Fruit fly (Drosophila melanogaster) whole organism, prepupa: ENCODE results near the gene CG6398.

Experiments used
- Blimp-1 ChIP-seq: fragments of 200-800 bp; sonication (Bioruptor generic); optimal IDR thresholded peaks from 3 replicates; lab custom pipeline; 2017; ENCODE audit warnings: missing biosample characterization, missing genetic modification characterization, mild to moderate bottlenecking, moderate library complexity, missing genetic modification reagents
- CG11294 ChIP-seq: fragments of 200-800 bp; sonication (Bioruptor generic); IDR thresholded peaks from 2 replicates; pipeline ENCODE4 v1.3.6; 2022; ENCODE audit warnings: missing biosample characterization, missing genetic modification characterization
- CG11762 ChIP-seq: fragments of 200-800 bp; sonication (Bioruptor generic); optimal IDR thresholded peaks from 3 replicates; lab custom pipeline; 2016; ENCODE audit warnings: missing biosample characterization, missing genetic modification characterization; ENCODE audit not compliant: insufficient read depth
- CG11902 ChIP-seq: fragments of 200-800 bp; sonication (Bioruptor generic); optimal IDR thresholded peaks from 3 replicates; lab custom pipeline; 2016; ENCODE audit warnings: missing biosample characterization, missing genetic modification characterization
- CG1621 ChIP-seq: fragments of 200-800 bp; sonication (Bioruptor generic); optimal IDR thresholded peaks from 3 replicates; lab custom pipeline; 2018; ENCODE audit warnings: missing biosample characterization, mild to moderate bottlenecking, missing genetic modification characterization
- CG3032 ChIP-seq: fragments of 200-800 bp; optimal IDR thresholded peaks from 2 replicates; lab custom pipeline; 2019; ENCODE audit warnings: missing biosample characterization, mild to moderate bottlenecking, missing genetic modification characterization, moderate library complexity
- CG32006 ChIP-seq: fragments of 200-800 bp; sonication (Bioruptor generic); optimal IDR thresholded peaks from 3 replicates; lab custom pipeline; 2017; ENCODE audit warnings: missing biosample characterization, mild to moderate bottlenecking, missing genetic modification characterization
- CG6163 ChIP-seq: fragments of 200-800 bp; sonication (Bioruptor generic); IDR thresholded peaks from 3 replicates; pipeline ENCODE4 v1.3.6; 2022; ENCODE audit warnings: missing biosample characterization, missing genetic modification characterization
- CG6808 ChIP-seq: fragments of 200-800 bp; sonication (Bioruptor generic); optimal IDR thresholded peaks from 3 replicates; lab custom pipeline; 2017; ENCODE audit warnings: missing biosample characterization, missing genetic modification characterization, mild to moderate bottlenecking, moderate library complexity, missing genetic modification reagents
- CG6854 ChIP-seq: fragments of 200-800 bp; sonication (Bioruptor generic); optimal IDR thresholded peaks from 2 replicates; lab custom pipeline; 2017; ENCODE audit warnings: missing biosample characterization, mild to moderate bottlenecking, missing genetic modification characterization
- CG8319 ChIP-seq: fragments of 200-800 bp; sonication (Bioruptor generic); optimal IDR thresholded peaks from 3 replicates; lab custom pipeline; 2016; ENCODE audit warnings: missing biosample characterization, missing genetic modification characterization
- CG9139 ChIP-seq: fragments of 200-800 bp; sonication (Bioruptor generic); optimal IDR thresholded peaks from 3 replicates; lab custom pipeline; 2017; ENCODE audit warnings: missing biosample characterization, mild to moderate bottlenecking, missing genetic modification characterization
- Eip75B ChIP-seq: fragments of 200-800 bp; sonication (Bioruptor generic); optimal IDR thresholded peaks from 3 replicates; lab custom pipeline; 2016; ENCODE audit warnings: missing biosample characterization, missing genetic modification characterization
- Eip78C ChIP-seq: fragments of 200-800 bp; sonication (Bioruptor generic); peaks from one replicate; lab custom pipeline; 2016; ENCODE audit warnings: missing biosample characterization, missing genetic modification characterization
- Eip93F ChIP-seq: fragments of 200-800 bp; sonication (Bioruptor generic); optimal IDR thresholded peaks from 2 replicates; lab custom pipeline; 2016; ENCODE audit warnings: missing biosample characterization, mild to moderate bottlenecking, missing genetic modification characterization
- Ets96B ChIP-seq: fragments of 200-800 bp; optimal IDR thresholded peaks from 2 replicates; lab custom pipeline; 2019; ENCODE audit warnings: missing biosample characterization, mild to moderate bottlenecking, missing genetic modification characterization, moderate library complexity
- Hr4 ChIP-seq: fragments of 200-800 bp; sonication (Bioruptor generic); optimal IDR thresholded peaks from 3 replicates; lab custom pipeline; 2016; ENCODE audit warnings: missing biosample characterization, missing genetic modification characterization
- Met ChIP-seq: fragments of 200-800 bp; sonication (Bioruptor generic); optimal IDR thresholded peaks from 3 replicates; lab custom pipeline; 2016; ENCODE audit warnings: missing biosample characterization, missing genetic modification characterization
- Smox ChIP-seq: fragments of 200-800 bp; sonication (Bioruptor generic); optimal IDR thresholded peaks from 3 replicates; lab custom pipeline; 2016; ENCODE audit warnings: missing biosample characterization, missing genetic modification characterization
- Sox14 ChIP-seq: fragments of 200-800 bp; sonication (Bioruptor generic); optimal IDR thresholded peaks from 3 replicates; lab custom pipeline; 2016; ENCODE audit warnings: missing biosample characterization, missing genetic modification characterization
- achi ChIP-seq: fragments of 200-800 bp; sonication (Bioruptor generic); optimal IDR thresholded peaks from 3 replicates; lab custom pipeline; 2016; ENCODE audit warnings: missing biosample characterization, missing genetic modification characterization
- acj6 ChIP-seq: fragments of 200-800 bp; sonication (Bioruptor generic); optimal IDR thresholded peaks from 3 replicates; lab custom pipeline; 2016; ENCODE audit warnings: missing biosample characterization, missing genetic modification characterization
- cyc ChIP-seq: fragments of 200-800 bp; sonication (Bioruptor generic); optimal IDR thresholded peaks from 3 replicates; lab custom pipeline; 2016; ENCODE audit warnings: missing biosample characterization, missing genetic modification characterization
- dsx ChIP-seq: fragments of 200-800 bp; optimal IDR thresholded peaks from 3 replicates; lab custom pipeline; 2019; ENCODE audit warnings: missing biosample characterization, mild to moderate bottlenecking, missing genetic modification characterization, moderate library complexity; ENCODE audit not compliant: poor library complexity, severe bottlenecking
- eg ChIP-seq: fragments of 200-800 bp; sonication (Bioruptor generic); IDR thresholded peaks from 3 replicates; pipeline ENCODE4 v1.3.6; 2022; ENCODE audit warnings: missing biosample characterization, missing genetic modification characterization
- esn ChIP-seq: fragments of 200-800 bp; sonication (Bioruptor generic); optimal IDR thresholded peaks from 2 replicates; lab custom pipeline; 2016; ENCODE audit warnings: missing biosample characterization, mild to moderate bottlenecking, missing genetic modification characterization, moderate library complexity
- fd85E ChIP-seq: fragments of 200-800 bp; sonication (Bioruptor generic); optimal IDR thresholded peaks from 3 replicates; lab custom pipeline; 2016; ENCODE audit warnings: missing biosample characterization, missing genetic modification characterization
- fkh ChIP-seq: fragments of 200-800 bp; sonication (Bioruptor generic); optimal IDR thresholded peaks from 3 replicates; lab custom pipeline; 2017; ENCODE audit warnings: missing biosample characterization, mild to moderate bottlenecking, missing genetic modification characterization, moderate library complexity
- lz ChIP-seq: fragments of 200-800 bp; sonication (Bioruptor generic); optimal IDR thresholded peaks from 3 replicates; lab custom pipeline; 2016; ENCODE audit warnings: missing biosample characterization, missing genetic modification characterization
- net ChIP-seq: fragments of 200-800 bp; sonication (Bioruptor generic); optimal IDR thresholded peaks from 3 replicates; lab custom pipeline; 2016; ENCODE audit warnings: missing biosample characterization, missing genetic modification characterization
- spab ChIP-seq: fragments of 200-800 bp; sonication (Bioruptor generic); optimal IDR thresholded peaks from 2 replicates; lab custom pipeline; 2017; ENCODE audit warnings: missing biosample characterization, mild to moderate bottlenecking, missing genetic modification characterization, missing genetic modification reagents
- ss ChIP-seq, 2 experiments: fragments of 200-800 bp; sonication (Bioruptor generic); optimal IDR thresholded peaks; 2 replicates in 1 of 2; 3 replicates in 1 of 2; lab custom pipeline; 2017 to 2018; ENCODE audit warnings: mild to moderate bottlenecking in 2 of 2, missing biosample characterization in 2 of 2, missing genetic modification characterization in 2 of 2, moderate library complexity in 1 of 2
- svp ChIP-seq: fragments of 200-800 bp; sonication (Bioruptor generic); peaks from one replicate; lab custom pipeline; 2016; ENCODE audit warnings: missing biosample characterization, missing genetic modification characterization
- topi ChIP-seq: fragments of 200-800 bp; sonication (Bioruptor generic); optimal IDR thresholded peaks from 3 replicates; lab custom pipeline; 2016; ENCODE audit warnings: missing biosample characterization, missing genetic modification characterization

CG6398 gene

dm6 chrX:17830644-17831043, at the start of gene CG6398:
CG6398 (plus strand) TSS chrX:17830828.
- TF ChIP-seq ss (GFP tag; optimal IDR thresholded peaks at IDR 0.05; lab: Kevin White, UChicago) (peak in 1 of 2 experiments; percentile 13), CG8319 (GFP tag; lab: Kevin White, UChicago) (no peak)

dm6 chrX:17780834-17781233, 49.8 kb upstream of the CG6398 start:
- TF ChIP-seq fkh (no peak), dsx (no peak), Eip93F (GFP tag; lab: Kevin White, UChicago) (no peak), lz (GFP tag; lab: Kevin White, UChicago) (no peak), Sox14 (GFP tag; lab: Kevin White, UChicago) (no peak), CG11294 (GFP tag; lab: Robert Waterston, UW) (no peak), esn (GFP tag; lab: Kevin White, UChicago) (no peak), topi (GFP tag; lab: Kevin White, UChicago) (no peak), CG11762 (GFP tag; lab: Kevin White, UChicago) (no peak), net (no peak), Eip78C (no peak), CG1621 (no peak), Ets96B (tag; lab: Kevin White, UChicago) (no peak), CG9139 (GFP tag; lab: Kevin White, UChicago) (no peak), CG6854 (no peak), Hr4 (GFP tag; lab: Kevin White, UChicago) (no peak), Smox (GFP tag; lab: Kevin White, UChicago) (no peak), CG11902 (GFP tag; lab: Kevin White, UChicago) (no peak)

- TF ChIP-seq svp (GFP tag; lab: Kevin White, UChicago) = peak; percentile 54
- peak; percentile 6 for TF ChIP-seq Eip78C
- no peak for TF ChIP-seq topi (GFP tag; lab: Kevin White, UChicago)
- TF ChIP-seq esn (GFP tag; lab: Kevin White, UChicago) = peak; percentile 6
Measured at dm6 chrX:17782058-17782457, 48.6 kb upstream of the CG6398 start.

dm6 chrX:17789413-17790054, 41.1 kb upstream of the CG6398 start:
- TF ChIP-seq CG11902 (GFP tag; lab: Kevin White, UChicago) (no peak), Blimp-1 (GFP tag; lab: Kevin White, UChicago) (no peak), CG32006 (GFP tag; lab: Kevin White, UChicago) (no peak)

dm6 chrX:17790072-17790471, 40.6 kb upstream of the CG6398 start:
- no peak for TF ChIP-seq CG6808
- TF ChIP-seq achi (GFP tag; lab: Kevin White, UChicago) = no peak
- peak in 1 of 2 experiments; percentile 12 for TF ChIP-seq ss (GFP tag; optimal IDR thresholded peaks at IDR 0.05; lab: Kevin White, UChicago)
- TF ChIP-seq spab (GFP tag; lab: Kevin White, UChicago) = no peak

- TF ChIP-seq CG6163 (GFP tag; lab: Robert Waterston, UW) (no peak), CG3032 (tag; lab: Kevin White, UChicago) (no peak), Eip93F (GFP tag; lab: Kevin White, UChicago) (no peak), Met (no peak), acj6 (no peak), esn (GFP tag; lab: Kevin White, UChicago) (no peak), CG6854 (no peak), Ets96B (tag; lab: Kevin White, UChicago) (no peak), CG8319 (GFP tag; lab: Kevin White, UChicago) (no peak), cyc (GFP tag; lab: Kevin White, UChicago) (no peak), topi (GFP tag; lab: Kevin White, UChicago) (no peak), eg (GFP tag; lab: Robert Waterston, UW) (no peak), fd85E (no peak), Eip75B (no peak), Blimp-1 (GFP tag; lab: Kevin White, UChicago) (no peak), CG6808 (no peak)
- TF ChIP-seq, all 60 proteins: peak for 0
Measured at dm6 chrX:17790710-17791109, 39.9 kb upstream of the CG6398 start, which contains the start of gene OdsH. OdsH (plus strand) TSS chrX:17791010.
